Worm (Caenorhabditis elegans): ENCODE results near the gene ckk-1.
"Not testable (repeated sequence)": the region's sequence is repeated elsewhere in the genome, so short reads cannot be mapped to it uniquely, and the experiment has no call there.

Gene ckk-1

ce11 chrIII:5630350-5630749 is 4.9 kb upstream of the ckk-1 start:
- TF ChIP-seq ekl-4 (GFP tag; IDR thresholded peaks at IDR 0.05): no peak
- TF ChIP-seq ztf-3 (GFP tag; optimal IDR thresholded peaks at IDR 0.05): no peak

- TF ChIP-seq attf-6 (GFP tag; IDR thresholded peaks at IDR 0.05) (no peak), snpc-4 (GFP tag; optimal IDR thresholded peaks at IDR 0.05) (peak; percentile 50), snpc-4 (tag; optimal IDR thresholded peaks at IDR 0.05) (peak; percentile 48 to 82 (median 80)), lin-35 (GFP tag; optimal IDR thresholded peaks at IDR 0.05) (peak in 1 of 3 experiments; percentile 10), nfyb-1 (GFP tag; IDR thresholded peaks at IDR 0.05) (0 out of 2 replicates have a peak, but pooled peaks have one; percentile 35), F57C9.4 (tag; optimal IDR thresholded peaks at IDR 0.05) (no peak)
These were observed 2.8 kb upstream of the ckk-1 start for ce11 chrIII:5632426-5632976.

- TF ChIP-seq mxl-1 (tag; optimal IDR thresholded peaks at IDR 0.05): no peak
- TF ChIP-seq cebp-1 (GFP tag; IDR thresholded peaks at IDR 0.05): no peak
- TF ChIP-seq cebp-1 (tag; optimal IDR thresholded peaks at IDR 0.05): no peak
- TF ChIP-seq lin-40 (tag; optimal IDR thresholded peaks at IDR 0.05): no peak
- TF ChIP-seq K12H6.12 (tag; optimal IDR thresholded peaks at IDR 0.05): no peak
- TF ChIP-seq Y79H2A.3 (GFP tag; conservative IDR thresholded peaks at IDR 0.05): no peak
- no peak for TF ChIP-seq ztf-26 (tag; optimal IDR thresholded peaks at IDR 0.05)
- TF ChIP-seq ztf-18 (tag; optimal IDR thresholded peaks at IDR 0.05): no peak
- TF ChIP-seq F55B11.4 (tag; optimal IDR thresholded peaks at IDR 0.05; ENCODE audit: borderline replicate concordance, insufficient read depth): no peak
- TF ChIP-seq hmg-20 (GFP tag; IDR thresholded peaks at IDR 0.05): no peak
- no peak for TF ChIP-seq let-526 (GFP tag; IDR thresholded peaks at IDR 0.05)
- no peak for TF ChIP-seq lin-54 (GFP tag; optimal IDR thresholded peaks at IDR 0.05)
- no peak for TF ChIP-seq nfya-2 (GFP tag; IDR thresholded peaks at IDR 0.05)
- TF ChIP-seq unc-62 (GFP tag; optimal IDR thresholded peaks at IDR 0.05): no peak
These were observed 770 bp upstream of the ckk-1 start for ce11 chrIII:5634509-5634908.

ce11 chrIII:5637297-5637876 is 2.1 kb downstream of the ckk-1 start:
- peak; percentile 56 for TF ChIP-seq him-1 (tag; optimal IDR thresholded peaks at IDR 0.05)
- TF ChIP-seq aptf-2 (GFP tag; conservative IDR thresholded peaks at IDR 0.05): peak; percentile 64; the same call in 1 of the 2 replicates
- TF ChIP-seq Y79H2A.3 (GFP tag; conservative IDR thresholded peaks at IDR 0.05): peak; percentile 85
- peak; percentile 91 for TF ChIP-seq Y95B8A.8 (GFP tag; IDR thresholded peaks at IDR 0.05)
- TF ChIP-seq hmg-1.2 (GFP tag; IDR thresholded peaks at IDR 0.05): peak; percentile 64
- peak; percentile 23 for TF ChIP-seq snpc-4 (GFP tag; optimal IDR thresholded peaks at IDR 0.05)
- TF ChIP-seq snpc-4 (tag; optimal IDR thresholded peaks at IDR 0.05): peak in 3 of 4 experiments; percentile 67 to 92 (median 81)
- peak; percentile 95; the same call in 1 of the 2 replicates for TF ChIP-seq Y56A3A.18 (GFP tag; IDR thresholded peaks at IDR 0.05)
- peak; percentile 67 for TF ChIP-seq zfh-2 (GFP tag; conservative IDR thresholded peaks at IDR 0.05)
- TF ChIP-seq dox-1 (GFP tag; IDR thresholded peaks at IDR 0.05): peak; percentile 96
- peak; percentile 73; the same call in 1 of the 2 replicates for TF ChIP-seq bed-2 (GFP tag; IDR thresholded peaks at IDR 0.05)
- peak; percentile 53 for TF ChIP-seq lsl-1 (GFP tag; optimal IDR thresholded peaks at IDR 0.05)
- TF ChIP-seq Y53G8AR.9 (GFP tag; conservative IDR thresholded peaks at IDR 0.05): peak; percentile 87
- TF ChIP-seq let-526 (GFP tag; IDR thresholded peaks at IDR 0.05): 0 out of 2 replicates have a peak, but pooled peaks have one; percentile 40
- peak; percentile 37; the same call in 1 of the 2 replicates for TF ChIP-seq hmg-20 (GFP tag; IDR thresholded peaks at IDR 0.05)
- peak; percentile 79 for TF ChIP-seq attf-3 (GFP tag; conservative IDR thresholded peaks at IDR 0.05)
- TF ChIP-seq C17E4.6 (GFP tag; IDR thresholded peaks at IDR 0.05): peak; percentile 85
- TF ChIP-seq egrh-3 (GFP tag; IDR thresholded peaks at IDR 0.05): peak; percentile 100
- TF ChIP-seq mcd-1 (GFP tag; IDR thresholded peaks at IDR 0.05): peak; percentile 90
- peak; percentile 71; the same call in 1 of the 2 replicates for TF ChIP-seq ztf-25 (GFP tag; IDR thresholded peaks at IDR 0.05)
- TF ChIP-seq lir-1 (GFP tag; conservative IDR thresholded peaks at IDR 0.05): peak; percentile 50; the same call in 1 of the 2 replicates
- TF ChIP-seq pbrm-1 (GFP tag; IDR thresholded peaks at IDR 0.05): peak; percentile 100
- TF ChIP-seq madf-6 (GFP tag; IDR thresholded peaks at IDR 0.05): peak; percentile 95
- TF ChIP-seq tbp1 (GFP tag; optimal IDR thresholded peaks at IDR 0.05): peak; percentile 72
- TF ChIP-seq cebp-1 (GFP tag; IDR thresholded peaks at IDR 0.05): 0 out of 2 replicates have a peak, but pooled peaks have one; percentile 10
- TF ChIP-seq cebp-1 (tag; optimal IDR thresholded peaks at IDR 0.05): not testable (repeated sequence)
- peak; percentile 83 for TF ChIP-seq B0019.2 (GFP tag; conservative IDR thresholded peaks at IDR 0.05)
